Fruit fly (Drosophila melanogaster) whole organism, wandering third instar larva: ENCODE measurements around the gene CG9121.

Experiments used
- Abd-B ChIP-seq: fragments of >200 bp; optimal IDR thresholded peaks from 2 replicates; lab custom pipeline; 2017; ENCODE audit warnings: missing biosample characterization, missing genetic modification characterization
- CG32264 ChIP-seq: fragments of 200-800 bp; sonication (Bioruptor generic); optimal IDR thresholded peaks from 2 replicates; lab custom pipeline; 2016; ENCODE audit warnings: missing biosample characterization, missing genetic modification characterization
- CG9705 ChIP-seq: fragments of 200-800 bp; sonication (Bioruptor generic); optimal IDR thresholded peaks from 2 replicates; lab custom pipeline; 2018; ENCODE audit warnings: missing biosample characterization, mild to moderate bottlenecking, missing genetic modification characterization
- CrebA ChIP-seq: fragments of 200-800 bp; sonication (Bioruptor generic); optimal IDR thresholded peaks from 2 replicates; lab custom pipeline; 2016; ENCODE audit warnings: missing biosample characterization, mild to moderate bottlenecking, missing genetic modification characterization, borderline replicate concordance
- HLH106 ChIP-seq: fragments of 200-800 bp; optimal IDR thresholded peaks from 3 replicates; lab custom pipeline; 2019; ENCODE audit warnings: missing biosample characterization, mild to moderate bottlenecking, missing genetic modification characterization, moderate library complexity
- Hnf4 ChIP-seq: fragments of 200-800 bp; sonication (Bioruptor generic); optimal IDR thresholded peaks from 2 replicates; lab custom pipeline; 2016; ENCODE audit warnings: missing biosample characterization, mild to moderate bottlenecking, missing genetic modification characterization
- Hr78 ChIP-seq: fragments of >200 bp; optimal IDR thresholded peaks from 2 replicates; lab custom pipeline; 2017; ENCODE audit warnings: missing biosample characterization, missing genetic modification characterization
- Hr83 ChIP-seq: fragments of 200-300 bp; sonication (Bioruptor generic); optimal IDR thresholded peaks from 2 replicates; lab custom pipeline; 2016; ENCODE audit warnings: missing biosample characterization, mild to moderate bottlenecking, missing genetic modification characterization, moderate library complexity; ENCODE audit not compliant: poor library complexity, severe bottlenecking
- Jra ChIP-seq: sonication (Bioruptor generic); optimal IDR thresholded peaks from 2 replicates; lab custom pipeline; 2016; ENCODE audit warnings: missing biosample characterization, missing genetic modification characterization
- Mio ChIP-seq: sonication (Bioruptor generic); optimal IDR thresholded peaks from 2 replicates; lab custom pipeline; 2016; ENCODE audit warnings: missing biosample characterization, missing genetic modification characterization
- Myc ChIP-seq: fragments of >200 bp; optimal IDR thresholded peaks from 2 replicates; lab custom pipeline; 2017
- N ChIP-seq: fragments of >200 bp; optimal IDR thresholded peaks from 2 replicates; lab custom pipeline; 2018; ENCODE audit warnings: missing biosample characterization, missing external identifiers, missing genetic modification characterization
- OdsH ChIP-seq: fragments of 200-800 bp; sonication (Bioruptor generic); optimal IDR thresholded peaks from 2 replicates; lab custom pipeline; 2016; ENCODE audit warnings: missing biosample characterization, mild to moderate bottlenecking, missing genetic modification characterization
- Rel ChIP-seq, 2 experiments: fragments of 200-800 bp; sonication (Bioruptor generic) in 1 of 2; optimal IDR thresholded peaks; 2 replicates in 1 of 2; 3 replicates in 1 of 2; lab custom pipeline; 2016 to 2019; ENCODE audit warnings: mild to moderate bottlenecking in 2 of 2, missing biosample characterization in 2 of 2, missing genetic modification characterization in 2 of 2, moderate library complexity in 1 of 2
- Sp1 ChIP-seq: fragments of 200-800 bp; sonication (Bioruptor generic); optimal IDR thresholded peaks from 3 replicates; lab custom pipeline; 2019; ENCODE audit warnings: missing biosample characterization, mild to moderate bottlenecking, missing genetic modification characterization, moderate library complexity
- Vsx2 ChIP-seq: fragments of 200-300, 225-300 bp; sonication (Bioruptor generic); optimal IDR thresholded peaks from 2 replicates; lab custom pipeline; 2018; ENCODE audit warnings: missing biosample characterization, missing genetic modification characterization; ENCODE audit not compliant: partially characterized antibody
- br ChIP-seq: fragments of 200-800 bp; sonication (Bioruptor generic); optimal IDR thresholded peaks from 2 replicates; lab custom pipeline; 2016; ENCODE audit warnings: missing biosample characterization, missing genetic modification characterization
- brk ChIP-seq: fragments of 200-800 bp; sonication (Bioruptor generic); optimal IDR thresholded peaks from 2 replicates; lab custom pipeline; 2016; ENCODE audit warnings: missing biosample characterization, mild to moderate bottlenecking, missing genetic modification characterization
- dl ChIP-seq, 2 experiments: fragments of 175-275, 200-275 bp in 1 of 2; fragments of 200-275 bp in 1 of 2; sonication (Bioruptor generic); optimal IDR thresholded peaks; lab custom pipeline; 2018; ENCODE audit warnings: mild to moderate bottlenecking in 2 of 2, missing biosample characterization in 2 of 2, missing genetic modification characterization in 2 of 2, moderate library complexity in 2 of 2; ENCODE audit not compliant: partially characterized antibody in 2 of 2, insufficient read depth in 1 of 2
- dmrt93B ChIP-seq: fragments of 200-800 bp; sonication (Bioruptor generic); optimal IDR thresholded peaks from 2 replicates; lab custom pipeline; 2018; ENCODE audit warnings: missing biosample characterization, mild to moderate bottlenecking, missing genetic modification characterization
- ey ChIP-seq: fragments of 200-800 bp; sonication (Bioruptor generic); optimal IDR thresholded peaks from 2 replicates; lab custom pipeline; 2016; ENCODE audit warnings: missing biosample characterization, missing genetic modification characterization
- foxo ChIP-seq, 2 experiments: fragments of 200-800 bp; sonication (Bioruptor generic); optimal IDR thresholded peaks; 2 replicates in 1 of 2; 3 replicates in 1 of 2; lab custom pipeline; 2016 to 2017; ENCODE audit warnings: missing biosample characterization in 2 of 2, missing genetic modification characterization in 2 of 2
- fru ChIP-seq: fragments of 200-800 bp; sonication (Bioruptor generic); optimal IDR thresholded peaks from 3 replicates; lab custom pipeline; 2016; ENCODE audit warnings: missing biosample characterization, mild to moderate bottlenecking, missing genetic modification characterization
- h ChIP-seq: fragments of 200-800 bp; sonication (Bioruptor generic); optimal IDR thresholded peaks from 3 replicates; lab custom pipeline; 2016; ENCODE audit warnings: missing biosample characterization, mild to moderate bottlenecking, missing genetic modification characterization
- jim ChIP-seq: fragments of 175-275, 200-325 bp; sonication (Bioruptor generic); optimal IDR thresholded peaks from 2 replicates; lab custom pipeline; 2016; ENCODE audit warnings: missing biosample characterization, mild to moderate bottlenecking, missing genetic modification characterization
- lola ChIP-seq: fragments of >200 bp; optimal IDR thresholded peaks from 2 replicates; lab custom pipeline; 2017; ENCODE audit warnings: missing biosample characterization, missing genetic modification characterization
- pan ChIP-seq: fragments of >200 bp; optimal IDR thresholded peaks from 2 replicates; lab custom pipeline; 2017
- psq ChIP-seq: fragments of 200-800 bp; sonication (Bioruptor generic); optimal IDR thresholded peaks from 3 replicates; lab custom pipeline; 2017; ENCODE audit warnings: missing biosample characterization, mild to moderate bottlenecking, missing genetic modification characterization, moderate library complexity
- rgr ChIP-seq: fragments of 200-800 bp; sonication (Bioruptor generic); optimal IDR thresholded peaks from 3 replicates; lab custom pipeline; 2016; ENCODE audit warnings: missing biosample characterization, mild to moderate bottlenecking, missing genetic modification characterization
- sage ChIP-seq: fragments of 200-800 bp; sonication (Bioruptor generic); optimal IDR thresholded peaks from 2 replicates; lab custom pipeline; 2016; ENCODE audit warnings: missing biosample characterization, mild to moderate bottlenecking, missing genetic modification characterization
- sv ChIP-seq: fragments of 200-800 bp; sonication (Bioruptor generic); optimal IDR thresholded peaks from 3 replicates; lab custom pipeline; 2016; ENCODE audit warnings: missing biosample characterization, missing genetic modification characterization
- tai ChIP-seq: sonication (Bioruptor generic); optimal IDR thresholded peaks from 2 replicates; lab custom pipeline; 2016; ENCODE audit warnings: missing biosample characterization, missing genetic modification characterization
- usp ChIP-seq: fragments of >200 bp; optimal IDR thresholded peaks from 2 replicates; lab custom pipeline; 2017; ENCODE audit warnings: missing biosample characterization, missing genetic modification characterization
- woc ChIP-seq: sonication (Bioruptor generic); optimal IDR thresholded peaks from 2 replicates; lab custom pipeline; 2016; ENCODE audit warnings: missing biosample characterization, mild to moderate bottlenecking, missing genetic modification characterization

Gene CG9121

dm6 chr2L:5000287-5000871 lies 50.5 kb downstream of the CG9121 start (continued):
- TF ChIP-seq dl (GFP tag; optimal IDR thresholded peaks at IDR 0.05; lab: Kevin White, UChicago; ENCODE audit: insufficient read depth in 1 of 2, partially characterized antibody in 2 of 2) (no peak), psq (GFP tag; lab: Kevin White, UChicago) (peak; percentile 89), Hr83 (GFP tag; lab: Kevin White, UChicago) (no peak), CG32264 (peak; percentile 76), sage (GFP tag; lab: Kevin White, UChicago) (peak; percentile 69)

dm6 chr2L:4999389-5000032 lies 51.4 kb downstream of the CG9121 start:
- TF ChIP-seq Hr78 (GFP tag; lab: Kevin White, UChicago) (no peak), woc (GFP tag; lab: Kevin White, UChicago) (no peak), pan (lab: Kevin White, UChicago) (no peak), Sp1 (GFP tag; lab: Kevin White, UChicago) (peak; percentile 49), lola (no peak), Jra (GFP tag; lab: Kevin White, UChicago) (no peak), Myc (no peak), sage (GFP tag; lab: Kevin White, UChicago) (no peak), Abd-B (GFP tag; lab: Kevin White, UChicago) (no peak), CrebA (GFP tag; lab: Kevin White, UChicago) (peak; percentile 44), Vsx2 (GFP tag; lab: Kevin White, UChicago) (no peak), rgr (GFP tag; lab: Kevin White, UChicago) (peak; percentile 81), jim (no peak), sv (GFP tag; lab: Kevin White, UChicago) (peak; percentile 26), brk (GFP tag; lab: Kevin White, UChicago) (peak; percentile 25), CG9705 (GFP tag; lab: Kevin White, UChicago) (peak; percentile 27), dmrt93B (peak; percentile 23), psq (GFP tag; lab: Kevin White, UChicago) (peak; percentile 7), HLH106 (tag; lab: Kevin White, UChicago) (peak; percentile 79), CG32264 (peak; percentile 56), fru (peak; percentile 73), Mio (GFP tag; lab: Kevin White, UChicago) (peak; percentile 49), dl (GFP tag; optimal IDR thresholded peaks at IDR 0.05; lab: Kevin White, UChicago; ENCODE audit: insufficient read depth in 1 of 2, partially characterized antibody in 2 of 2) (no peak), N (GFP tag; lab: Kevin White, UChicago) (no peak), tai (GFP tag; lab: Kevin White, UChicago) (peak; percentile 73), ey (GFP tag; lab: Kevin White, UChicago) (peak; percentile 81), Hnf4 (GFP tag; lab: Kevin White, UChicago) (peak; percentile 75), usp (no peak), OdsH (GFP tag; lab: Kevin White, UChicago) (peak; percentile 59), Rel (GFP tag; optimal IDR thresholded peaks at IDR 0.05; lab: Kevin White, UChicago) (no peak), Rel (tag; optimal IDR thresholded peaks at IDR 0.05; lab: Kevin White, UChicago) (peak; percentile 7), br (peak; percentile 79), h (peak; percentile 85), foxo (GFP tag; optimal IDR thresholded peaks at IDR 0.05; lab: Kevin White, UChicago) (peak; percentile 24 to 84)

dm6 chr2L:4998571-4999191 lies 52.2 kb downstream of the CG9121 start:
- TF ChIP-seq ey (GFP tag; lab: Kevin White, UChicago) (no peak), Hr78 (GFP tag; lab: Kevin White, UChicago) (no peak), N (GFP tag; lab: Kevin White, UChicago) (no peak), sage (GFP tag; lab: Kevin White, UChicago) (no peak), Hr83 (GFP tag; lab: Kevin White, UChicago) (no peak), CG32264 (no peak), Abd-B (GFP tag; lab: Kevin White, UChicago) (no peak), woc (GFP tag; lab: Kevin White, UChicago) (no peak), OdsH (GFP tag; lab: Kevin White, UChicago) (no peak), HLH106 (tag; lab: Kevin White, UChicago) (no peak)
